Fruit fly (Drosophila melanogaster): ENCODE data around the gene CG3407.

Gene CG3407

DNA sequence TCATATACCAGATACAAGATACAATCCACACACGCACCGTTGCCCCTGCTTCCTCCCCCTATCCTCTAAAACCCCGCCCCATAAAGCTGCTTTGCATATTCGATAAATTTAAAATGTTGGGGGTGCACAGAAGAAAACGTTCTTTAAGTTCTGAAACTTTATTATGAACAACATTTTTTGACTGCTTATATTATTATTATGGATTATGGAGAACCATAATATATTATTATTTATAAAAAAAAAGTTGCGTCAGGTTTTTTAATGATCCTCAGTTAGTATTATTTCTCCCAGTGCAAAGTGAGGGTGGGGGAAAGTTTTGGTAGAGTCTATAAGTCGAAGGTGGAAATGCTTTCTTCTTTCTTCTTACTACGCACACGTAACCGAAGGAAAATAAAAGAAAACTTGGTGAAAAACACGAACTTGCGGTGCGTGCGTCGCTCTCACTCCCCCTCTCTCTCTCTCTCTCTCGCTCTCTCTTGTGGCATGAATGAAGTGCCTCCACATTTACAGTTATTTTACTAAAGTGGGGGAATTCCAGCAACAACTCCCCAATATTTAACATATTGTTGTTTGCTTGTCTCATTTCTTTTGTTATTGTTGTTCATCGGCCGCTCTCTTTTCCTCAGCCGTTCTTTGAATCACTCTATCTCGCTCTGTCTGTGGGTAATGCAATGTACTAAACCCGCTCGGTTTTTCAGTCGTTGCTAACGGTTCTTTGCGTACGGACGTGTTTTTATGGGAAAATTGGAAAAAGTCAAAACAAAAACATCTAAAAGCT is 23.7 kb downstream of the CG3407 start (continued):
- TF ChIP-seq CoRest (tag; optimal IDR thresholded peaks at IDR 0.05) (peak; percentile 88), org-1 (GFP tag; optimal IDR thresholded peaks at IDR 0.05) (peak; percentile 58), sens-2 (GFP tag; IDR thresholded peaks at IDR 0.05) (peak; percentile 52), CG8924 (tag; optimal IDR thresholded peaks at IDR 0.05) (peak; percentile 91), Gsc (GFP tag; IDR thresholded peaks at IDR 0.05) (no peak; the same call in 1 of the 2 replicates), sc (optimal IDR thresholded peaks at IDR 0.05) (no peak), sc (GFP tag; optimal IDR thresholded peaks at IDR 0.05) (peak; percentile 91), CG7357 (GFP tag; IDR thresholded peaks at IDR 0.05) (peak; percentile 73; the same call in 1 of the 3 replicates), H2.0 (GFP tag; IDR thresholded peaks at IDR 0.05) (peak; percentile 76), CG34224 (GFP tag; IDR thresholded peaks at IDR 0.05; ENCODE audit: partially characterized antibody) (no peak), ham (GFP tag; IDR thresholded peaks at IDR 0.05) (no peak), Fer3 (tag; optimal IDR thresholded peaks at IDR 0.05) (peak; percentile 59), CG42726 (GFP tag; IDR thresholded peaks at IDR 0.05; ENCODE audit: partially characterized antibody) (no peak), yki (optimal IDR thresholded peaks at IDR 0.05) (no peak), tio (GFP tag; optimal IDR thresholded peaks at IDR 0.05) (peak; percentile 66), Dll (GFP tag; IDR thresholded peaks at IDR 0.05; ENCODE audit: partially characterized antibody) (no peak), CG1832 (GFP tag; optimal IDR thresholded peaks at IDR 0.05) (peak; percentile 53), CG7271 (tag; optimal IDR thresholded peaks at IDR 0.05) (peak; percentile 32), CG10543 (GFP tag; optimal IDR thresholded peaks at IDR 0.05) (no peak), CG13296 (GFP tag; optimal IDR thresholded peaks at IDR 0.05) (no peak), CG34422 (GFP tag; IDR thresholded peaks at IDR 0.05) (peak; percentile 84; the same call in 2 of the 3 replicates), knrl (GFP tag; IDR thresholded peaks at IDR 0.05; ENCODE audit: partially characterized antibody) (no peak; the same call in 2 of the 3 replicates), gcm2 (GFP tag; optimal IDR thresholded peaks at IDR 0.05) (peak; percentile 14), CG18619 (GFP tag; optimal IDR thresholded peaks at IDR 0.05) (peak; percentile 21), Dek (tag; optimal IDR thresholded peaks at IDR 0.05) (peak; percentile 70), Dbx (GFP tag; IDR thresholded peaks at IDR 0.05) (no peak), Scr (GFP tag; IDR thresholded peaks at IDR 0.05; ENCODE audit: partially characterized antibody) (no peak), disco-r (GFP tag; optimal IDR thresholded peaks at IDR 0.05) (no peak), gro (GFP tag; optimal IDR thresholded peaks at IDR 0.05) (no peak), Fer1 (GFP tag; optimal IDR thresholded peaks at IDR 0.05) (peak; percentile 16), Stat92E (GFP tag; optimal IDR thresholded peaks at IDR 0.05) (peak in 1 of 3 experiments; percentile 88), CG30020 (tag; optimal IDR thresholded peaks at IDR 0.05) (no peak), CG12744 (GFP tag; optimal IDR thresholded peaks at IDR 0.05) (no peak), CG14441 (GFP tag; IDR thresholded peaks at IDR 0.05) (peak; percentile 35; the same call in 1 of the 2 replicates), CG14667 (GFP tag; IDR thresholded peaks at IDR 0.05) (peak; percentile 75), her (GFP tag; optimal IDR thresholded peaks at IDR 0.05) (no peak), Aef1 (GFP tag; IDR thresholded peaks at IDR 0.05) (peak; percentile 56), dmrt99B (tag; optimal IDR thresholded peaks at IDR 0.05) (peak; percentile 91), dan (GFP tag; IDR thresholded peaks at IDR 0.05) (peak; percentile 10; the same call in 1 of the 2 replicates), Ets97D (GFP tag; optimal IDR thresholded peaks at IDR 0.05) (no peak), CG2129 (GFP tag; IDR thresholded peaks at IDR 0.05; ENCODE audit: partially characterized antibody) (no peak), CG10366 (GFP tag; IDR thresholded peaks at IDR 0.05) (peak; percentile 71), CG32532 (GFP tag; IDR thresholded peaks at IDR 0.05) (peak; percentile 65), CG17568 (GFP tag; optimal IDR thresholded peaks at IDR 0.05) (no peak), Abd-B (GFP tag; optimal IDR thresholded peaks at IDR 0.05) (peak; percentile 75), HHEX (GFP tag; optimal IDR thresholded peaks at IDR 0.05) (peak; percentile 55), Mrtf (GFP tag; IDR thresholded peaks at IDR 0.05) (peak; percentile 76; the same call in 2 of the 3 replicates), cad (GFP tag; optimal IDR thresholded peaks at IDR 0.05) (no peak), Taf1 (GFP tag; IDR thresholded peaks at IDR 0.05) (no peak)

Measured in whole organism, embryonic.